Worm (Caenorhabditis elegans) whole organism, L4 larva: ENCODE results near the gene ZK185.1.

Experiments used
- F10B5.3 ChIP-seq: sonication (generic microtip); optimal IDR thresholded peaks from 2 replicates; lab custom pipeline; 2016; ENCODE audit warnings: mild to moderate bottlenecking, missing genetic modification characterization, missing compliant biosample characterization
- F37D6.2 ChIP-seq: sonication (generic microtip); optimal IDR thresholded peaks from 2 replicates; lab custom pipeline; 2016; ENCODE audit warnings: mild to moderate bottlenecking, missing genetic modification characterization, missing compliant biosample characterization
- F44E2.7 ChIP-seq: fragments of 200-800 bp; sonication (Bioruptor generic); IDR thresholded peaks from 2 replicates; pipeline ENCODE4 v2.1.2; 2022; ENCODE audit warnings: missing genetic modification characterization, missing compliant biosample characterization
- F49E8.2 ChIP-seq: sonication (generic microtip); optimal IDR thresholded peaks from 2 replicates; lab custom pipeline; 2016; ENCODE audit warnings: missing compliant biosample characterization, mild to moderate bottlenecking, missing genetic modification characterization, borderline replicate concordance
- T20F7.1 ChIP-seq: fragments of 200-800 bp; sonication (Bioruptor generic); optimal IDR thresholded peaks from 2 replicates; lab custom pipeline; 2018; ENCODE audit warnings: mild to moderate bottlenecking, missing genetic modification characterization, missing compliant biosample characterization
- T26A8.4 ChIP-seq: fragments of 200-800 bp; sonication (Bioruptor generic); IDR thresholded peaks from 2 replicates; pipeline ENCODE4 v1.3.6; 2022; ENCODE audit warnings: missing genetic modification characterization, missing compliant biosample characterization
- aha-1 ChIP-seq: fragments of 150-350 bp; peaks from one replicate; lab custom pipeline; 2014; ENCODE audit warnings: missing biosample characterization, missing genetic modification characterization
- dmd-6 ChIP-seq: fragments of 200-800 bp; sonication (Bioruptor generic); IDR thresholded peaks from 2 replicates; pipeline ENCODE4 v1.3.6; 2022; ENCODE audit warnings: missing genetic modification reagents, missing genetic modification characterization, missing compliant biosample characterization
- duxl-1 ChIP-seq: sonication (generic microtip); optimal IDR thresholded peaks from 2 replicates; lab custom pipeline; 2016; ENCODE audit warnings: mild to moderate bottlenecking, missing genetic modification characterization, moderate library complexity, missing compliant biosample characterization; ENCODE audit not compliant: poor library complexity
- dve-1 ChIP-seq: sonication (generic microtip); optimal IDR thresholded peaks from 2 replicates; lab custom pipeline; 2017; ENCODE audit warnings: antibody characterized with exemption, mild to moderate bottlenecking, missing genetic modification characterization, missing compliant biosample characterization; ENCODE audit not compliant: insufficient read depth
- egl-43 ChIP-seq: fragments of 200-800 bp; sonication (Bioruptor generic); IDR thresholded peaks from 2 replicates; pipeline ENCODE4 v1.3.6; 2022; ENCODE audit warnings: missing genetic modification reagents, missing genetic modification characterization, missing compliant biosample characterization
- fkh-10 ChIP-seq: fragments of 150-350 bp; optimal IDR thresholded peaks from 2 replicates; lab custom pipeline; 2014; ENCODE audit warnings: missing biosample characterization, missing genetic modification reagents, missing genetic modification characterization
- gei-8 ChIP-seq: fragments of 200-800 bp; sonication (Bioruptor generic); optimal IDR thresholded peaks from 2 replicates; lab custom pipeline; 2018; ENCODE audit warnings: mild to moderate bottlenecking, missing genetic modification characterization, missing compliant biosample characterization
- hlh-11 ChIP-seq: fragments of 200-800 bp; sonication (Bioruptor generic); optimal IDR thresholded peaks from 2 replicates; lab custom pipeline; 2018; ENCODE audit warnings: mild to moderate bottlenecking, missing genetic modification characterization, missing compliant biosample characterization
- hlh-30 ChIP-seq: sonication (generic microtip); optimal IDR thresholded peaks from 2 replicates; lab custom pipeline; 2017; ENCODE audit warnings: antibody characterized with exemption, mild to moderate bottlenecking, missing genetic modification characterization, missing compliant biosample characterization; ENCODE audit not compliant: insufficient read depth
- jun-1 ChIP-seq: fragments of 150-350 bp; optimal IDR thresholded peaks from 2 replicates; lab custom pipeline; 2014; ENCODE audit warnings: missing biosample characterization, missing genetic modification reagents, missing genetic modification characterization
- lin-1 ChIP-seq: fragments of 200-800 bp; sonication (Bioruptor generic); IDR thresholded peaks from 2 replicates; pipeline ENCODE4 v1.3.6; 2022; ENCODE audit warnings: missing genetic modification reagents, missing genetic modification characterization, missing compliant biosample characterization
- lin-15B ChIP-seq: fragments of 150-350 bp; sonication (generic microtip); optimal IDR thresholded peaks from 3 replicates; lab custom pipeline; 2014; ENCODE audit warnings: missing biosample characterization, missing genetic modification characterization
- lin-29 ChIP-seq: fragments of 200-800 bp; sonication (Bioruptor generic); IDR thresholded peaks from 2 replicates; pipeline ENCODE4 v1.3.6; 2022; ENCODE audit warnings: missing genetic modification reagents, missing genetic modification characterization, missing compliant biosample characterization
- lin-38 ChIP-seq: fragments of 200-800 bp; sonication (Bioruptor generic); IDR thresholded peaks from 2 replicates; pipeline ENCODE4 v1.3.6; 2022; ENCODE audit warnings: missing genetic modification reagents, missing genetic modification characterization, missing compliant biosample characterization
- lin-39 ChIP-seq: fragments of 150-350 bp; optimal IDR thresholded peaks from 2 replicates; lab custom pipeline; 2014; ENCODE audit warnings: missing biosample characterization, missing genetic modification reagents, missing genetic modification characterization
- lsy-2 ChIP-seq, 2 experiments: fragments of 150-350 bp in 1 of 2; sonication (generic microtip) in 1 of 2; optimal IDR thresholded peaks; 2 replicates each; lab custom pipeline; 2014 to 2017; ENCODE audit warnings: missing biosample characterization in 2 of 2, missing genetic modification characterization in 2 of 2
- madf-5 ChIP-seq, 2 experiments: fragments of 200-800 bp; sonication (Bioruptor generic); IDR thresholded peaks; 2 replicates each; pipeline ENCODE4 v1.3.6; 2022; ENCODE audit warnings: missing compliant biosample characterization in 2 of 2, missing genetic modification characterization in 2 of 2
- madf-9 ChIP-seq: fragments of 200-800 bp; sonication (Bioruptor generic); conservative IDR thresholded peaks from 2 replicates; pipeline ENCODE4 v1.3.6; 2022; ENCODE audit warnings: missing genetic modification reagents, missing genetic modification characterization, missing compliant biosample characterization
- mdl-1 ChIP-seq, 2 experiments: fragments of 150-350 bp in 1 of 2; sonication (generic microtip) in 1 of 2; optimal IDR thresholded peaks; 2 replicates each; lab custom pipeline; 2014 to 2017; ENCODE audit warnings: missing biosample characterization in 2 of 2, missing genetic modification characterization in 2 of 2
- mep-1 ChIP-seq: fragments of 150-350 bp; sonication (generic microtip); optimal IDR thresholded peaks from 3 replicates; lab custom pipeline; 2014; ENCODE audit warnings: missing biosample characterization, missing genetic modification characterization
- mes-2 ChIP-seq: sonication (generic microtip); optimal IDR thresholded peaks from 2 replicates; lab custom pipeline; 2016; ENCODE audit warnings: missing genotype, mild to moderate bottlenecking, missing genetic modification characterization, missing compliant biosample characterization; ENCODE audit not compliant: poor library complexity, severe bottlenecking
- mxl-2 ChIP-seq: fragments of 200-800 bp; sonication (Bioruptor generic); conservative IDR thresholded peaks from 2 replicates; pipeline ENCODE4 v1.3.6; 2022; ENCODE audit warnings: missing genetic modification reagents, missing genetic modification characterization, missing compliant biosample characterization
- nhr-102 ChIP-seq: sonication (generic microtip); optimal IDR thresholded peaks from 2 replicates; lab custom pipeline; 2016; ENCODE audit warnings: mild to moderate bottlenecking, missing genetic modification characterization, moderate library complexity, missing compliant biosample characterization
- nhr-11 ChIP-seq: fragments of 150-350 bp; optimal IDR thresholded peaks from 2 replicates; lab custom pipeline; 2014; ENCODE audit warnings: missing biosample characterization, missing genetic modification characterization
- nhr-111 ChIP-seq: fragments of 200-800 bp; sonication (Bioruptor generic); optimal IDR thresholded peaks from 2 replicates; lab custom pipeline; 2018; ENCODE audit warnings: mild to moderate bottlenecking, missing genetic modification characterization, missing compliant biosample characterization
- nhr-28 ChIP-seq: fragments of 150-350 bp; optimal IDR thresholded peaks from 2 replicates; lab custom pipeline; 2014; ENCODE audit warnings: missing biosample characterization, missing genetic modification characterization
- nhr-42 ChIP-seq: fragments of 200-800 bp; sonication (Bioruptor generic); IDR thresholded peaks from 2 replicates; pipeline ENCODE4 v1.3.6; 2022; ENCODE audit warnings: missing genetic modification characterization, missing compliant biosample characterization
- nhr-48 ChIP-seq: sonication (generic microtip); optimal IDR thresholded peaks from 2 replicates; lab custom pipeline; 2016; ENCODE audit warnings: mild to moderate bottlenecking, missing genetic modification characterization, missing compliant biosample characterization
- nhr-6 ChIP-seq: fragments of 150-350 bp; optimal IDR thresholded peaks from 2 replicates; lab custom pipeline; 2014; ENCODE audit warnings: missing biosample characterization, missing genetic modification characterization
- nhr-77 ChIP-seq: fragments of 150-350 bp; optimal IDR thresholded peaks from 2 replicates; lab custom pipeline; 2014; ENCODE audit warnings: missing biosample characterization, missing genetic modification characterization
- pha-4 ChIP-seq, 2 experiments: fragments of 150-350 bp in 1 of 2; fragments of 200-800 bp in 1 of 2; sonication (Bioruptor generic) in 1 of 2; IDR thresholded peaks in 1 of 2; optimal IDR thresholded peaks in 1 of 2; 2 replicates each; pipeline versions ENCODE4 v1.3.6 to Lab custom; 2014 to 2022; ENCODE audit warnings: missing genetic modification characterization in 2 of 2, missing genetic modification reagents in 2 of 2, missing biosample characterization in 1 of 2, missing compliant biosample characterization in 1 of 2
- pqm-1 ChIP-seq: sonication (generic microtip); optimal IDR thresholded peaks from 2 replicates; lab custom pipeline; 2017; ENCODE audit warnings: missing biosample characterization, missing genetic modification characterization
- rbr-2 ChIP-seq: sonication (generic microtip); optimal IDR thresholded peaks from 2 replicates; lab custom pipeline; 2016; ENCODE audit warnings: missing genotype, missing genetic modification characterization, missing compliant biosample characterization
- sdz-12 ChIP-seq: fragments of 200-800 bp; sonication (Bioruptor generic); optimal IDR thresholded peaks from 2 replicates; lab custom pipeline; 2018; ENCODE audit warnings: mild to moderate bottlenecking, missing genetic modification characterization, missing compliant biosample characterization
- set-16 ChIP-seq: fragments of 200-800 bp; sonication (Bioruptor generic); IDR thresholded peaks from 2 replicates; pipeline ENCODE4 v1.3.6; 2022; ENCODE audit warnings: missing genetic modification reagents, missing genetic modification characterization, missing compliant biosample characterization
- spr-3 ChIP-seq: fragments of 200-800 bp; sonication (Bioruptor generic); optimal IDR thresholded peaks from 2 replicates; lab custom pipeline; 2018; ENCODE audit warnings: mild to moderate bottlenecking, missing genetic modification characterization, missing compliant biosample characterization
- zfp-2 ChIP-seq: sonication (generic microtip); optimal IDR thresholded peaks from 2 replicates; lab custom pipeline; 2016; ENCODE audit warnings: mild to moderate bottlenecking, missing genetic modification characterization, missing compliant biosample characterization
- zfp-3 ChIP-seq: fragments of 200-800 bp; sonication (Bioruptor generic); conservative IDR thresholded peaks from 2 replicates; pipeline ENCODE4 v1.3.6; 2022; ENCODE audit warnings: missing genetic modification reagents, missing genetic modification characterization, missing compliant biosample characterization
- ztf-7 ChIP-seq: fragments of 150-350 bp; optimal IDR thresholded peaks from 2 replicates; lab custom pipeline; 2014; ENCODE audit warnings: missing biosample characterization, missing genetic modification characterization

The ZK185.1 gene

DNA sequence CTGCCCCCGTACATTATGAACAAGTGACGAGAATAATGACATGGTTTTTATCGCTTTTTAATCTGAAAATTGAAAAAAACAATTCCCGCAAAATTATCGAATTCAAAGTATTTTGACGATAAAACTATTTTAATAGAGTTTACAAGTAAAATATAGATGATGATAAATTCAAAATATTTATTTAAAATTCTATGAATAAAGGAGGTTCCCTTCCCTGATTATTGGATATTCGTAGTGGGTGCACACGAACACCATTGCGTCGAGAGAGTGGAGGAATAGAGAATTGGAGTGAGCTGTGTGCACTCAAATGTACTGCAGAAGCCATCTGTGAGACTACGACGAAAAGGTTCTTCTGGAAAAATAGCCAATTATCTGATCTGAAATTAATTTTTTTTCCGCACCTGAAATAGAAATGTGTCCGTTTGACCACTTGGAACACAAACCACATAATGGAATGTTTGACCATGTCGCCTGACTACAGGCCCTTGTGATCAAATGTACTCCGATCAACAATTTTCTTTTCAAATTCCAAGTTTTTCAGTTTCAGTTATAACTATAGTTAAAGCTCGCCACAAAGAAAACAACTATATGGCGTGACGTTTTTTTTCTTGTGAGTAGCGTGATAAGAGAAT is 37.0 kb upstream of the ZK185.1 start, which contains the start of the genes rfth-1 and ZK180.8:
Gene rfth-1 (minus strand): TSS at position 51 of the 632 bp plus-strand sequence.
Gene ZK180.8 (minus strand): TSS at position 466 of the 632 bp plus-strand sequence.
- TF ChIP-seq pha-4 (GFP tag; IDR thresholded peaks at IDR 0.05; lab: Robert Waterston, UW): no peak
- TF ChIP-seq pha-4 (tag; optimal IDR thresholded peaks at IDR 0.05; lab: Kevin White, UChicago): no peak
- TF ChIP-seq mes-2 (tag; lab: Kevin White, UChicago): peak; percentile 10
- TF ChIP-seq gei-8 (GFP tag; lab: Kevin White, UChicago): peak; percentile 2
- peak; percentile 50; the same call in 1 of the 2 replicates for TF ChIP-seq nhr-42 (GFP tag; lab: Robert Waterston, UW)
- TF ChIP-seq F49E8.2 (tag; lab: Kevin White, UChicago): no peak
- peak; percentile 61 for TF ChIP-seq hlh-30
- TF ChIP-seq hlh-11: peak; percentile 18
- no peak for TF ChIP-seq lin-1 (GFP tag; lab: Robert Waterston, UW)
- TF ChIP-seq egl-43: peak; percentile 65
- peak; percentile 42 for TF ChIP-seq nhr-28 (tag; lab: Kevin White, UChicago)
- TF ChIP-seq dve-1 (tag; lab: Kevin White, UChicago): peak; percentile 24
- TF ChIP-seq madf-9 (GFP tag; lab: Robert Waterston, UW): no peak
- TF ChIP-seq, all 104 proteins: peak for 8

DNA sequence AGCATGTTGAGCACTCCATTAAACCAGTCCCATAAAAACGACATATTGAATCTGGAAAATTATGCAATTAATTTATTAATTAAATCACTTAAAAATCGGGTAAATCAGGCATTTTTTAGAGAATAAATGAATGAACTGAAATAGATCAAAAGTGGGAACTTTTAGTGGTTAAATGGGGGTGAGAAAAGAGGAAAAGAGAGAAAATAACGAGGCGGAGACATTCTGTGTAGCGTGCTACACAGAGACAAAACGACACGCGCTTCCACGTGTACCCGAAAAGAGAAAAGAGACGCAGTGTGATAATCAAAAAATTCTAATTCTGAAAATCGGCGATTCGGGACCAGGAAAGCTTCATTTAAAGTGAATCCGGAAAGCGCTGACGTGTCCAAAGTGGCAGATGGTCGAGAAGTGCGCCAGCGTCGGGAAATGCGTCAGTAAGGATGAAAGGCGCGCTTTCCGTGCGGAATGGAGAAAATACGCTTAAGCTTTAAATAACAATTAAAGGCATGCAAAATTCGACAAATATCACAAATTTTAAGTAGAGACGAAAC is 35.0 kb upstream of the ZK185.1 start, which contains the start of gene sar-1:
Gene sar-1 (minus strand): TSS at position 51 of the 551 bp plus-strand sequence.
- peak; percentile 85 for TF ChIP-seq nhr-102
- TF ChIP-seq lsy-2 (tag; optimal IDR thresholded peaks at IDR 0.05; lab: Kevin White, UChicago): peak; percentile 61 to 91
- TF ChIP-seq zfp-2: peak; percentile 4
- peak; percentile 85 for TF ChIP-seq T26A8.4
- peak; percentile 82 for TF ChIP-seq rbr-2 (tag; lab: Kevin White, UChicago)
- peak; percentile 67 for TF ChIP-seq F37D6.2 (tag; lab: Kevin White, UChicago)
- TF ChIP-seq mep-1 (tag; lab: Kevin White, UChicago): peak; percentile 83
- peak; percentile 46 for TF ChIP-seq jun-1 (tag; lab: Kevin White, UChicago)
- TF ChIP-seq lin-29 (GFP tag; lab: Robert Waterston, UW): no peak
- peak; percentile 66 for TF ChIP-seq ztf-7
- TF ChIP-seq fkh-10: peak; percentile 11
- peak; percentile 64 for TF ChIP-seq spr-3
- TF ChIP-seq lin-38 (GFP tag; lab: Robert Waterston, UW): peak; percentile 83
- no peak for TF ChIP-seq lin-15B (tag; lab: Kevin White, UChicago)
- TF ChIP-seq F10B5.3 (tag; lab: Kevin White, UChicago): peak; percentile 67
- TF ChIP-seq mdl-1 (tag; optimal IDR thresholded peaks at IDR 0.05; lab: Kevin White, UChicago): peak; percentile 60 to 83
- no peak for TF ChIP-seq mxl-2 (GFP tag; lab: Robert Waterston, UW)
- TF ChIP-seq nhr-77 (tag; lab: Kevin White, UChicago): peak; percentile 75
- TF ChIP-seq T20F7.1 (GFP tag; lab: Kevin White, UChicago): no peak
- peak; percentile 89 for TF ChIP-seq nhr-11 (tag; lab: Kevin White, UChicago)
- peak; percentile 36 for TF ChIP-seq F49E8.2 (tag; lab: Kevin White, UChicago)
- TF ChIP-seq aha-1 (tag; lab: Kevin White, UChicago): peak; percentile 98
- peak; percentile 76 for TF ChIP-seq nhr-48 (tag; lab: Kevin White, UChicago)
- peak; percentile 75 for TF ChIP-seq mes-2 (tag; lab: Kevin White, UChicago)
- no peak for TF ChIP-seq F44E2.7 (GFP tag; lab: Robert Waterston, UW)
- no peak for TF ChIP-seq set-16 (GFP tag; lab: Robert Waterston, UW)
- peak; percentile 86 for TF ChIP-seq nhr-28 (tag; lab: Kevin White, UChicago)
- TF ChIP-seq pqm-1 (tag; lab: Kevin White, UChicago): peak; percentile 34
- TF ChIP-seq dmd-6 (GFP tag; lab: Robert Waterston, UW): peak; percentile 73
- TF ChIP-seq lin-1 (GFP tag; lab: Robert Waterston, UW): peak; percentile 50; the same call in 1 of the 2 replicates
- TF ChIP-seq nhr-6 (tag; lab: Kevin White, UChicago): peak; percentile 38
- TF ChIP-seq zfp-3 (GFP tag; lab: Robert Waterston, UW): peak; percentile 68; the same call in 1 of the 2 replicates
- TF ChIP-seq madf-5 (GFP tag; IDR thresholded peaks at IDR 0.05; lab: Robert Waterston, UW): no peak
- TF ChIP-seq duxl-1 (tag; lab: Kevin White, UChicago): peak; percentile 71
- TF ChIP-seq sdz-12 (GFP tag; lab: Kevin White, UChicago): no peak
- TF ChIP-seq dve-1 (tag; lab: Kevin White, UChicago): no peak
- no peak for TF ChIP-seq nhr-111 (GFP tag; lab: Kevin White, UChicago)
- TF ChIP-seq lin-39 (tag; lab: Kevin White, UChicago): no peak
